Worm (Caenorhabditis elegans): ENCODE data around the gene C03H5.5.

Gene C03H5.5

ce11 chrII:347734-348133, 37.4 kb downstream of the C03H5.5 start, which contains the start of gene D1069.3:
Gene D1069.3, minus strand, starts transcription at chrII:347891.
- peak; percentile 19 for TF ChIP-seq F13C5.2 (tag; optimal IDR thresholded peaks at IDR 0.05)
- TF ChIP-seq ceh-13 (GFP tag; optimal IDR thresholded peaks at IDR 0.05), result no peak

- TF ChIP-seq hmg-4 (GFP tag; optimal IDR thresholded peaks at IDR 0.05), result no peak
- TF ChIP-seq pes-1 (GFP tag; IDR thresholded peaks at IDR 0.05), result no peak
- TF ChIP-seq tra-4 (tag; optimal IDR thresholded peaks at IDR 0.05), result no peak
- TF ChIP-seq hnd-1 (tag; optimal IDR thresholded peaks at IDR 0.05), result no peak
- TF ChIP-seq F13C5.2 (tag; optimal IDR thresholded peaks at IDR 0.05), result no peak
- no peak for TF ChIP-seq hmbx-1 (tag; optimal IDR thresholded peaks at IDR 0.05)
- TF ChIP-seq aly-1 (tag; optimal IDR thresholded peaks at IDR 0.05), result no peak
- no peak for TF ChIP-seq sea-1 (GFP tag; conservative IDR thresholded peaks at IDR 0.05)
- TF ChIP-seq flt-1 (GFP tag; IDR thresholded peaks at IDR 0.05), result no peak
- no peak for TF ChIP-seq tbx-37 (GFP tag; conservative IDR thresholded peaks at IDR 0.05)
- TF ChIP-seq B0310.2 (tag; optimal IDR thresholded peaks at IDR 0.05), result no peak
- no peak for TF ChIP-seq ets-7 (tag; optimal IDR thresholded peaks at IDR 0.05)
- TF ChIP-seq tbx-11 (GFP tag; IDR thresholded peaks at IDR 0.05), result no peak
- TF ChIP-seq ceh-36 (tag; optimal IDR thresholded peaks at IDR 0.05), result no peak
- no peak for TF ChIP-seq ama-1 (optimal IDR thresholded peaks at IDR 0.05)
These were observed 43.9 kb downstream of the C03H5.5 start for ce11 chrII:341282-341681.

ce11 chrII:340714-341113, 44.4 kb downstream of the C03H5.5 start:
- no peak for TF ChIP-seq F13C5.2 (tag; optimal IDR thresholded peaks at IDR 0.05)
- no peak for TF ChIP-seq hnd-1 (tag; optimal IDR thresholded peaks at IDR 0.05)
- TF ChIP-seq ceh-13 (GFP tag; optimal IDR thresholded peaks at IDR 0.05), result no peak
- TF ChIP-seq scrt-1 (GFP tag; IDR thresholded peaks at IDR 0.05), result no peak
- TF ChIP-seq tbx-11 (GFP tag; IDR thresholded peaks at IDR 0.05), result no peak
- no peak for TF ChIP-seq tbx-37 (GFP tag; conservative IDR thresholded peaks at IDR 0.05)
- TF ChIP-seq hmg-4 (GFP tag; optimal IDR thresholded peaks at IDR 0.05), result no peak
- no peak for TF ChIP-seq hmbx-1 (tag; optimal IDR thresholded peaks at IDR 0.05)
- no peak for TF ChIP-seq sea-1 (GFP tag; conservative IDR thresholded peaks at IDR 0.05)
- no peak for TF ChIP-seq pes-1 (GFP tag; IDR thresholded peaks at IDR 0.05)
- no peak for TF ChIP-seq ama-1 (optimal IDR thresholded peaks at IDR 0.05)
- no peak for TF ChIP-seq ceh-36 (tag; optimal IDR thresholded peaks at IDR 0.05)
- TF ChIP-seq flt-1 (GFP tag; IDR thresholded peaks at IDR 0.05), result no peak
- TF ChIP-seq ets-7 (tag; optimal IDR thresholded peaks at IDR 0.05), result no peak
- TF ChIP-seq B0310.2 (tag; optimal IDR thresholded peaks at IDR 0.05), result no peak
- no peak for TF ChIP-seq aly-1 (tag; optimal IDR thresholded peaks at IDR 0.05)

ce11 chrII:340224-340623, 44.9 kb downstream of the C03H5.5 start, which contains the start of gene clc-31:
Gene clc-31, plus strand, starts transcription at chrII:340524.
- TF ChIP-seq hnd-1 (tag; optimal IDR thresholded peaks at IDR 0.05), result no peak
- no peak for TF ChIP-seq ama-1 (optimal IDR thresholded peaks at IDR 0.05)
- no peak for TF ChIP-seq aly-1 (tag; optimal IDR thresholded peaks at IDR 0.05)
- TF ChIP-seq ceh-13 (GFP tag; optimal IDR thresholded peaks at IDR 0.05), result no peak
- TF ChIP-seq hmg-4 (GFP tag; optimal IDR thresholded peaks at IDR 0.05), result no peak
- TF ChIP-seq tbx-37 (GFP tag; conservative IDR thresholded peaks at IDR 0.05), result no peak
- no peak for TF ChIP-seq hmbx-1 (tag; optimal IDR thresholded peaks at IDR 0.05)
- TF ChIP-seq scrt-1 (GFP tag; IDR thresholded peaks at IDR 0.05), result no peak
- no peak for TF ChIP-seq flt-1 (GFP tag; IDR thresholded peaks at IDR 0.05)
- no peak for TF ChIP-seq sea-1 (GFP tag; conservative IDR thresholded peaks at IDR 0.05)
- no peak for TF ChIP-seq tra-4 (tag; optimal IDR thresholded peaks at IDR 0.05)
- no peak for TF ChIP-seq pes-1 (GFP tag; IDR thresholded peaks at IDR 0.05)
- TF ChIP-seq B0310.2 (tag; optimal IDR thresholded peaks at IDR 0.05), result no peak
- no peak for TF ChIP-seq F13C5.2 (tag; optimal IDR thresholded peaks at IDR 0.05)
- no peak for TF ChIP-seq ets-7 (tag; optimal IDR thresholded peaks at IDR 0.05)
- TF ChIP-seq ceh-36 (tag; optimal IDR thresholded peaks at IDR 0.05), result no peak
- no peak for TF ChIP-seq tbx-11 (GFP tag; IDR thresholded peaks at IDR 0.05)

- no peak for TF ChIP-seq flt-1 (GFP tag; IDR thresholded peaks at IDR 0.05)
- no peak for TF ChIP-seq ama-1 (optimal IDR thresholded peaks at IDR 0.05)
- TF ChIP-seq pes-1 (GFP tag; IDR thresholded peaks at IDR 0.05), result no peak
These were observed 47.8 kb downstream of the C03H5.5 start, which contains the start of gene cpn-2 for ce11 chrII:337233-337832. Gene cpn-2, plus strand, starts transcription at chrII:337782.

ce11 chrII:334828-335227, 50.3 kb downstream of the C03H5.5 start:
- TF ChIP-seq hmbx-1 (tag; optimal IDR thresholded peaks at IDR 0.05) (no peak), ama-1 (optimal IDR thresholded peaks at IDR 0.05) (no peak), ceh-36 (tag; optimal IDR thresholded peaks at IDR 0.05) (no peak), F13C5.2 (tag; optimal IDR thresholded peaks at IDR 0.05) (no peak), sea-1 (GFP tag; conservative IDR thresholded peaks at IDR 0.05) (no peak), tra-4 (tag; optimal IDR thresholded peaks at IDR 0.05) (no peak), ets-7 (tag; optimal IDR thresholded peaks at IDR 0.05) (no peak), aly-1 (tag; optimal IDR thresholded peaks at IDR 0.05) (no peak), B0310.2 (tag; optimal IDR thresholded peaks at IDR 0.05) (no peak), pes-1 (GFP tag; IDR thresholded peaks at IDR 0.05) (no peak), tbx-11 (GFP tag; IDR thresholded peaks at IDR 0.05) (no peak), tbx-37 (GFP tag; conservative IDR thresholded peaks at IDR 0.05) (no peak), scrt-1 (GFP tag; IDR thresholded peaks at IDR 0.05) (no peak), flt-1 (GFP tag; IDR thresholded peaks at IDR 0.05) (no peak), ceh-13 (GFP tag; optimal IDR thresholded peaks at IDR 0.05) (no peak), hnd-1 (tag; optimal IDR thresholded peaks at IDR 0.05) (no peak), hmg-4 (GFP tag; optimal IDR thresholded peaks at IDR 0.05) (no peak)

- TF ChIP-seq ama-1 (optimal IDR thresholded peaks at IDR 0.05), result no peak
- TF ChIP-seq flt-1 (GFP tag; IDR thresholded peaks at IDR 0.05), result no peak
- TF ChIP-seq tbx-37 (GFP tag; conservative IDR thresholded peaks at IDR 0.05), result no peak
- no peak for TF ChIP-seq sea-1 (GFP tag; conservative IDR thresholded peaks at IDR 0.05)
- no peak for TF ChIP-seq F13C5.2 (tag; optimal IDR thresholded peaks at IDR 0.05)
- no peak for TF ChIP-seq B0310.2 (tag; optimal IDR thresholded peaks at IDR 0.05)
- TF ChIP-seq tra-4 (tag; optimal IDR thresholded peaks at IDR 0.05), result no peak
- TF ChIP-seq scrt-1 (GFP tag; IDR thresholded peaks at IDR 0.05), result no peak
- no peak for TF ChIP-seq tbx-11 (GFP tag; IDR thresholded peaks at IDR 0.05)
- no peak for TF ChIP-seq pes-1 (GFP tag; IDR thresholded peaks at IDR 0.05)
- no peak for TF ChIP-seq ceh-13 (GFP tag; optimal IDR thresholded peaks at IDR 0.05)
- TF ChIP-seq hnd-1 (tag; optimal IDR thresholded peaks at IDR 0.05), result no peak
- no peak for TF ChIP-seq ceh-36 (tag; optimal IDR thresholded peaks at IDR 0.05)
These were observed 51.2 kb downstream of the C03H5.5 start for ce11 chrII:333853-334449.

Measured in whole organism, early embryonic.